Worm (Caenorhabditis elegans): ENCODE measurements around the gene Y55F3AR.2.
A peak's percentile ranks its signal among the peaks of the same experiment; 100 is the strongest.
"Not testable (repeated sequence)": the region's sequence is repeated elsewhere in the genome, so short reads cannot be mapped to it uniquely, and the experiment has no call there.

Gene Y55F3AR.2

DNA sequence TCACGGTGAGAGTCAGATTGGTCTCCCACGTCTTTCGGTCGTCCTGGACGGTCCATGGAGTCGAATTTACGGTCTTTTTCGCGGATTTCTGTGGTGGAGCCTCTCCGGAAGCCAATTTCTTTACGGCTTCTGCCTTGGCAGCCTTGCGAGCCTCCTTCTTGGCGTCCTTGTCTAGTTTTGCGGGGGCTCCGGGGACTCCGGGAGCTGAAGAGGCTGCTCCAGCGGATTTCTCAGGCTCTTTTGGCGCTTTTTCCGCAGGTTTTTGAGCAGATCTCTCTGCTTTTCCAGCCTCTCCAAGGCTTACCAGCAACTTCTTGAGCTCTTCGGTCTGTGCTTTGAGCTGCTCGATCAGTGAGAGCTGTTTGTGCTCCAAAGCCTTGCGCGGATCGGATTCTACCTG, 38.6 kb upstream of the Y55F3AR.2 start (continued):
- no peak for TF ChIP-seq snpc-3.4 (tag; optimal IDR thresholded peaks at IDR 0.05)
- no peak for TF ChIP-seq ceh-40 (GFP tag; IDR thresholded peaks at IDR 0.05)
- no peak for TF ChIP-seq T07F8.4 (tag; optimal IDR thresholded peaks at IDR 0.05)
- peak; percentile 12; the same call in 1 of the 2 replicates for TF ChIP-seq dox-1 (GFP tag; IDR thresholded peaks at IDR 0.05)
- TF ChIP-seq attf-6 (GFP tag; IDR thresholded peaks at IDR 0.05), result no peak
- TF ChIP-seq ztf-26 (tag; optimal IDR thresholded peaks at IDR 0.05), result no peak
- TF ChIP-seq madf-3 (GFP tag; IDR thresholded peaks at IDR 0.05), result no peak
- TF ChIP-seq tbp1 (GFP tag; optimal IDR thresholded peaks at IDR 0.05), result no peak

- peak; percentile 94 for TF ChIP-seq attf-3 (GFP tag; conservative IDR thresholded peaks at IDR 0.05)
- TF ChIP-seq madf-8 (GFP tag; conservative IDR thresholded peaks at IDR 0.05), result no peak
- TF ChIP-seq F33H1.4 (GFP tag; IDR thresholded peaks at IDR 0.05), result no peak
Measured at ce11 chrIV:1056263-1056942, 37.9 kb upstream of the Y55F3AR.2 start, which contains the start of the genes Y55F3AM.13 and mrps-25. Gene Y55F3AM.13, minus strand, starts transcription at chrIV:1056313. Gene mrps-25, plus strand, starts transcription at chrIV:1056892.

ce11 chrIV:1058504-1058903, 35.8 kb upstream of the Y55F3AR.2 start:
- TF ChIP-seq ekl-4 (GFP tag; IDR thresholded peaks at IDR 0.05) (no peak), attf-3 (GFP tag; conservative IDR thresholded peaks at IDR 0.05) (peak; percentile 72)

DNA sequence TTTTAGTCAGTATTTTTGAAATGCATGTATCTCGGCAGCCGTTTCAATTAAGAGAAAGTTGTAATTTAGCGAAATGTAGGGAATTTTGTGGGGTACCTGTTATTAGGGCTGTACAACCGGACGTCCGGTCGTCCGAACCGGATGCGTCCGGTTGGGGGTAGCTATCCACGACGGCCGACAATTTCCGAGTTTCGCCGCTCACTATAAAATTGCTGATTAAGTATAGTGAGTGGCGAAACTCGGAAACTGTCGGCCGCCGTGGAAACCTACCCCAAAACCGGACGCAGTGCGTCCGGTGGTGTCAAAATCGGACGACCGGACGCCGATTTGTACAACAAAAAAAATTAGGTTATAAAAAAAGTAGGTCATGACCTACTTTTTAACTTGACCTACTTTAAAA, 32.7 kb upstream of the Y55F3AR.2 start:
- not testable (repeated sequence) for TF ChIP-seq snpc-4 (GFP tag; optimal IDR thresholded peaks at IDR 0.05)
- TF ChIP-seq snpc-4 (tag; optimal IDR thresholded peaks at IDR 0.05) (peak in 3 of 4 experiments; percentile 24 to 91 (median 85)), hmg-1.2 (GFP tag; IDR thresholded peaks at IDR 0.05) (peak; percentile 64)

DNA sequence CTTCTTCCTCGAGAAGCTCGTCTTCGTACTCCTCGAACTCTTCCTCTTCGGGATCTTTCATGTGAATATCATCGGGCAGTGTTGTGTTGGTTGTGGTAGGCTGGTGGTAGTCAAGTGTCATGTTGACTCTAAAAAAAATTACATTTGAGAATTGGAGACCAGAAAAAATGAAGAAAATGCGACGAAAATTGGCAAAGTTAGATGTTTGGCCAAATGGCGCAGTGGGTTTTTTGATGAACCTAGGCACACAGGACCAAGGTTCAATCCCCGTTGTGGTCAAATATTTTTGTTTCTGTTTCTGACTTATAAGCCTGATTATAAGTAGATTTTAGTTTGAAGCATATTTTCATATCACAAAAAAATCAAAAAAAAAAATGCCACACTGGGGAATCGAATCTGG, 31.3 kb upstream of the Y55F3AR.2 start:
- peak; percentile 21 for TF ChIP-seq rpc-1 (optimal IDR thresholded peaks at IDR 0.05)
- peak; percentile 62 for TF ChIP-seq rpc-1 (tag; optimal IDR thresholded peaks at IDR 0.05)
- TF ChIP-seq mel-28 (tag; optimal IDR thresholded peaks at IDR 0.05; ENCODE audit: borderline replicate concordance), result no peak
- no peak for TF ChIP-seq snpc-1.1 (tag; optimal IDR thresholded peaks at IDR 0.05; ENCODE audit: insufficient read depth)
- peak; percentile 24; the same call in 1 of the 2 replicates for TF ChIP-seq attf-3 (GFP tag; conservative IDR thresholded peaks at IDR 0.05)
- no peak for TF ChIP-seq die-1 (tag; optimal IDR thresholded peaks at IDR 0.05)
- no peak for TF ChIP-seq rcor-1 (GFP tag; IDR thresholded peaks at IDR 0.05)
- TF ChIP-seq tbp1 (GFP tag; optimal IDR thresholded peaks at IDR 0.05), result peak; percentile 76
- TF ChIP-seq fkh-3 (tag; optimal IDR thresholded peaks at IDR 0.05), result no peak
- TF ChIP-seq B0261.1 (tag; optimal IDR thresholded peaks at IDR 0.05), result peak; percentile 51

DNA sequence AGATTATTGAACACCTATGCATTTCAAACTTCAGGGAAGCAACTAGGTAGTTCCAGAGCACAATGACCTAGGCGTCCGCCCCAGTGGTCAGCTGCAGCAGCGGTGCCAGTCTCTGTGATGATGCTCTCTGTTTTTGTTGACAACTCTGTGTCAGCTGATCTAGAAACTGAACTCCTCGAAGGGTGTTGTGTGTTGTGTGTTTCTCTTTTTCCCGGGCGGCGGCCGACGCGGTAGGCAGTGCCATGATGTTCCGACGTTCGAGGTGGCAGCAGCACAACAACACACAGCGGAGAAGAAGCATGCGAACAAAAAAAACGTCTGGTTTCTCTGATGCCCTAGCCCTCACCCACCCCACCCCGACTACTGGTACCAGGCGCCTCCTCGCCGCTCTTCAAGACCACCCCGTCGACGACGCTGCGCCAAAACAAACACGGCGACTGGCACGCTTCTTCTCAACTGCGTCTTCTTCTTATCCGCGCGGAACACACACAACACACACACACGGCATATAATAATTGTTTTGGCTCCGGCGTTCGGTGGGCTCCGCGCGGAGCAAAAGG, 30.0 kb upstream of the Y55F3AR.2 start:
- no peak for TF ChIP-seq lag-1 (GFP tag; IDR thresholded peaks at IDR 0.05)
- TF ChIP-seq F22D6.2 (tag; optimal IDR thresholded peaks at IDR 0.05), result no peak
- TF ChIP-seq madf-3 (GFP tag; IDR thresholded peaks at IDR 0.05), result no peak
- no peak for TF ChIP-seq egl-18 (GFP tag; IDR thresholded peaks at IDR 0.05)
- no peak for TF ChIP-seq K12H6.12 (tag; optimal IDR thresholded peaks at IDR 0.05)
- peak; percentile 89 for TF ChIP-seq zfh-2 (GFP tag; conservative IDR thresholded peaks at IDR 0.05)
- TF ChIP-seq egrh-3 (GFP tag; IDR thresholded peaks at IDR 0.05), result 0 out of 2 replicates have a peak, but pooled peaks have one; percentile 54
- TF ChIP-seq efl-1 (GFP tag; optimal IDR thresholded peaks at IDR 0.05), result no peak
- TF ChIP-seq T07F8.4 (tag; optimal IDR thresholded peaks at IDR 0.05), result no peak
- no peak for TF ChIP-seq xnd-1 (tag; optimal IDR thresholded peaks at IDR 0.05)
- TF ChIP-seq dpff-1 (tag; optimal IDR thresholded peaks at IDR 0.05), result no peak
- no peak for TF ChIP-seq ceh-100 (GFP tag; IDR thresholded peaks at IDR 0.05)
- no peak for TF ChIP-seq ztf-6 (GFP tag; IDR thresholded peaks at IDR 0.05)
- no peak for TF ChIP-seq madf-8 (GFP tag; conservative IDR thresholded peaks at IDR 0.05)
